Fruit fly (Drosophila melanogaster) whole organism, embryonic: Measurements from ENCODE around the gene ND-B18.

ENCODE experiments used
- Ada2b ChIP-seq: fragments of 200-800 bp; sonication (Bioruptor generic); IDR thresholded peaks from 2 replicates; pipeline ENCODE4 v1.3.6; 2022; ENCODE audit warnings: missing biosample characterization, missing genetic modification characterization
- Atf-2 ChIP-seq: fragments of 200-800 bp; sonication (Bioruptor generic); optimal IDR thresholded peaks from 2 replicates; lab custom pipeline; 2016; ENCODE audit warnings: missing biosample characterization, missing genetic modification characterization
- B-H2 ChIP-seq: fragments of 200-800 bp; sonication (Bioruptor generic); optimal IDR thresholded peaks from 2 replicates; lab custom pipeline; 2018; ENCODE audit warnings: missing biosample characterization, mild to moderate bottlenecking, missing genetic modification characterization
- BEAF-32 ChIP-seq: fragments of 200-800 bp; sonication (Bioruptor generic); optimal IDR thresholded peaks from 3 replicates; lab custom pipeline; 2017; ENCODE audit warnings: missing biosample characterization, missing genetic modification characterization, mild to moderate bottlenecking, moderate library complexity, missing genetic modification reagents
- Bgb ChIP-seq: fragments of 200-800 bp; sonication (Bioruptor generic); IDR thresholded peaks from 2 replicates; pipeline ENCODE4 v1.3.6; 2022; ENCODE audit warnings: missing biosample characterization, missing genetic modification characterization; ENCODE audit not compliant: partially characterized antibody
- CG10462 ChIP-seq: fragments of 200-800 bp; sonication (Bioruptor generic); optimal IDR thresholded peaks from 2 replicates; lab custom pipeline; 2016; ENCODE audit warnings: missing biosample characterization, missing genetic modification characterization
- CG11696 ChIP-seq: fragments of 200-800 bp; sonication (Bioruptor generic); IDR thresholded peaks from 2 replicates; pipeline ENCODE4 v1.3.6; 2022; ENCODE audit warnings: missing biosample characterization, missing genetic modification characterization
- CG12104 ChIP-seq: fragments of 200-800 bp; sonication (Bioruptor generic); optimal IDR thresholded peaks from 3 replicates; lab custom pipeline; 2016; ENCODE audit warnings: missing biosample characterization, missing genetic modification characterization
- CG12155 ChIP-seq: fragments of 200-800 bp; sonication (Bioruptor generic); optimal IDR thresholded peaks from 3 replicates; lab custom pipeline; 2016; ENCODE audit warnings: missing biosample characterization, missing genetic modification characterization
- CG14710 ChIP-seq: fragments of 200-800 bp; sonication (Bioruptor generic); optimal IDR thresholded peaks from 3 replicates; lab custom pipeline; 2019; ENCODE audit warnings: missing biosample characterization, mild to moderate bottlenecking, missing genetic modification characterization, moderate library complexity
- CG1602 ChIP-seq: fragments of 200-800 bp; sonication (Bioruptor generic); optimal IDR thresholded peaks from 3 replicates; lab custom pipeline; 2016; ENCODE audit warnings: missing biosample characterization, missing genetic modification characterization
- CG1647 ChIP-seq: fragments of 200-800 bp; sonication (Bioruptor generic); optimal IDR thresholded peaks from 3 replicates; lab custom pipeline; 2016; ENCODE audit warnings: missing biosample characterization, missing genetic modification characterization
- CG17328 ChIP-seq: fragments of 200-800 bp; sonication (Bioruptor generic); IDR thresholded peaks from 2 replicates; pipeline ENCODE4 v1.3.6; 2022; ENCODE audit warnings: missing biosample characterization, missing genetic modification characterization
- CG2129 ChIP-seq: fragments of 200-800 bp; sonication (Bioruptor generic); IDR thresholded peaks from 2 replicates; pipeline ENCODE4 v1.3.6; 2022; ENCODE audit warnings: missing biosample characterization, missing genetic modification characterization; ENCODE audit not compliant: partially characterized antibody
- CG3163 ChIP-seq: fragments of 200-800 bp; sonication (Bioruptor generic); optimal IDR thresholded peaks from 3 replicates; lab custom pipeline; 2016; ENCODE audit warnings: missing biosample characterization, missing genetic modification characterization
- CG32532 ChIP-seq: fragments of 200-800 bp; sonication (Bioruptor generic); IDR thresholded peaks from 2 replicates; pipeline ENCODE4 v1.3.6; 2022; ENCODE audit warnings: missing biosample characterization, missing genetic modification characterization
- CG32772 ChIP-seq: fragments of 200-800 bp; sonication (Bioruptor generic); IDR thresholded peaks from 2 replicates; pipeline ENCODE4 v1.3.6; 2022; ENCODE audit warnings: missing biosample characterization, missing genetic modification characterization
- CG33557 ChIP-seq: fragments of 200-800 bp; sonication (Bioruptor generic); optimal IDR thresholded peaks from 2 replicates; lab custom pipeline; 2019; ENCODE audit warnings: missing biosample characterization, mild to moderate bottlenecking, missing genetic modification characterization, moderate library complexity
- CG5180 ChIP-seq: fragments of 200-800 bp; sonication (Bioruptor generic); optimal IDR thresholded peaks from 3 replicates; lab custom pipeline; 2017; ENCODE audit warnings: missing biosample characterization, missing genetic modification characterization, mild to moderate bottlenecking, moderate library complexity, missing genetic modification reagents
- CG7357 ChIP-seq: fragments of 200-800 bp; sonication (Bioruptor generic); IDR thresholded peaks from 3 replicates; pipeline ENCODE4 v1.3.6; 2022; ENCODE audit warnings: missing biosample characterization, missing genetic modification characterization
- CG8290 ChIP-seq, 3 experiments: fragments of 200-800 bp; sonication (Bioruptor generic); optimal IDR thresholded peaks; 2 replicates each; lab custom pipeline; 2016 to 2019; ENCODE audit warnings: missing biosample characterization in 3 of 3, missing genetic modification characterization in 3 of 3, mild to moderate bottlenecking in 2 of 3, moderate library complexity in 1 of 3
- CG8388 ChIP-seq: fragments of 200-800 bp; sonication (Bioruptor generic); optimal IDR thresholded peaks from 2 replicates; lab custom pipeline; 2019; ENCODE audit warnings: missing biosample characterization, mild to moderate bottlenecking, missing genetic modification characterization, moderate library complexity
- Chrac-16 ChIP-seq: fragments of 200-800 bp; sonication (Bioruptor generic); optimal IDR thresholded peaks from 3 replicates; lab custom pipeline; 2016; ENCODE audit warnings: missing biosample characterization, missing genetic modification characterization
- CrebB ChIP-seq: fragments of 200-800 bp; sonication (Bioruptor generic); optimal IDR thresholded peaks from 3 replicates; lab custom pipeline; 2018; ENCODE audit warnings: missing biosample characterization, mild to moderate bottlenecking, missing genetic modification characterization
- Doc2 ChIP-seq: fragments of 200-800 bp; sonication (Bioruptor generic); IDR thresholded peaks from 2 replicates; pipeline ENCODE4 v1.3.6; 2022; ENCODE audit warnings: missing biosample characterization, missing genetic modification characterization
- Gug ChIP-seq: fragments of 200-800 bp; sonication (Bioruptor generic); IDR thresholded peaks from 4 replicates; pipeline ENCODE4 v1.3.6; 2022; ENCODE audit warnings: missing biosample characterization, missing genetic modification characterization
- Hand ChIP-seq: fragments of 200-800 bp; sonication (Bioruptor generic); optimal IDR thresholded peaks from 2 replicates; lab custom pipeline; 2017; ENCODE audit warnings: mild to moderate bottlenecking, missing biosample characterization, missing genetic modification reagents, missing genetic modification characterization
- Myb ChIP-seq: fragments of 200-800 bp; sonication (Bioruptor generic); optimal IDR thresholded peaks from 2 replicates; lab custom pipeline; 2016; ENCODE audit warnings: missing biosample characterization, missing genetic modification characterization
- NFAT ChIP-seq: fragments of 200-800 bp; sonication (Bioruptor generic); IDR thresholded peaks from 2 replicates; pipeline ENCODE4 v1.3.6; 2022; ENCODE audit warnings: missing biosample characterization, missing genetic modification characterization
- Neu2 ChIP-seq: fragments of 200-800 bp; sonication (Bioruptor generic); optimal IDR thresholded peaks from 3 replicates; lab custom pipeline; 2016; ENCODE audit warnings: missing biosample characterization, missing genetic modification characterization, borderline replicate concordance
- Oli ChIP-seq: fragments of 200-800 bp; sonication (Bioruptor generic); optimal IDR thresholded peaks from 2 replicates; lab custom pipeline; 2018; ENCODE audit warnings: missing biosample characterization, mild to moderate bottlenecking, missing genetic modification characterization, moderate library complexity
- Rx ChIP-seq: fragments of 200-800 bp; sonication (Bioruptor generic); IDR thresholded peaks from 2 replicates; pipeline ENCODE4 v1.3.6; 2022; ENCODE audit warnings: missing biosample characterization, missing genetic modification characterization
- Sry-β ChIP-seq: fragments of 200-800 bp; sonication (Bioruptor generic); optimal IDR thresholded peaks from 2 replicates; lab custom pipeline; 2018; ENCODE audit warnings: missing biosample characterization, mild to moderate bottlenecking, missing genetic modification characterization, moderate library complexity
- Stat92E ChIP-seq, 3 experiments: fragments of >200 bp in 2 of 3; fragments of 200-800 bp in 1 of 3; sonication (Bioruptor generic) in 1 of 3; optimal IDR thresholded peaks; 2 replicates each; lab custom pipeline; 2017 to 2019; ENCODE audit warnings: missing biosample characterization in 3 of 3, missing genetic modification characterization in 3 of 3, mild to moderate bottlenecking in 1 of 3, moderate library complexity in 1 of 3
- az2 ChIP-seq: fragments of 200-800 bp; sonication (Bioruptor generic); optimal IDR thresholded peaks from 3 replicates; lab custom pipeline; 2016; ENCODE audit warnings: missing biosample characterization, missing genetic modification characterization
- cato ChIP-seq: fragments of 200-800 bp; sonication (Bioruptor generic); optimal IDR thresholded peaks from 2 replicates; lab custom pipeline; 2016; ENCODE audit warnings: missing biosample characterization, missing genetic modification characterization, borderline replicate concordance
- crc ChIP-seq: fragments of 200-800 bp; sonication (Bioruptor generic); optimal IDR thresholded peaks from 2 replicates; lab custom pipeline; 2016; ENCODE audit warnings: missing biosample characterization, missing genetic modification characterization
- en ChIP-seq: fragments of 200-800 bp; sonication (Bioruptor generic); optimal IDR thresholded peaks from 2 replicates; lab custom pipeline; 2016; ENCODE audit warnings: missing biosample characterization, missing genetic modification characterization
- gsb ChIP-seq: fragments of 200-800 bp; sonication (Bioruptor generic); IDR thresholded peaks from 2 replicates; pipeline ENCODE4 v1.3.6; 2022; ENCODE audit warnings: missing biosample characterization, missing genetic modification characterization
- gt ChIP-seq: fragments of 200-800 bp; sonication (Bioruptor generic); IDR thresholded peaks from 2 replicates; pipeline ENCODE4 v1.3.6; 2022; ENCODE audit warnings: missing biosample characterization, missing genetic modification characterization
- ind ChIP-seq: fragments of 200-800 bp; sonication (Bioruptor generic); optimal IDR thresholded peaks from 3 replicates; lab custom pipeline; 2016; ENCODE audit warnings: missing biosample characterization, missing genetic modification characterization
- luna ChIP-seq: fragments of 200-800 bp; sonication (Bioruptor generic); optimal IDR thresholded peaks from 2 replicates; lab custom pipeline; 2016; ENCODE audit warnings: missing biosample characterization, missing genetic modification characterization
- nom ChIP-seq: fragments of 200-800 bp; sonication (Bioruptor generic); optimal IDR thresholded peaks from 2 replicates; lab custom pipeline; 2017; ENCODE audit warnings: missing biosample characterization, missing genetic modification characterization, mild to moderate bottlenecking, moderate library complexity, missing genetic modification reagents
- sim ChIP-seq: fragments of 200-800 bp; sonication (Bioruptor generic); IDR thresholded peaks from 2 replicates; pipeline ENCODE4 v1.3.6; 2022; ENCODE audit warnings: missing biosample characterization, missing genetic modification characterization
- slp2 ChIP-seq: fragments of 200-800 bp; sonication (Bioruptor generic); optimal IDR thresholded peaks from 2 replicates; lab custom pipeline; 2016; ENCODE audit warnings: missing biosample characterization, missing genetic modification characterization
- sna ChIP-seq: fragments of 200-800 bp; sonication (Bioruptor generic); IDR thresholded peaks from 2 replicates; pipeline ENCODE4 v1.3.6; 2022; ENCODE audit warnings: missing biosample characterization, missing genetic modification characterization; ENCODE audit not compliant: partially characterized antibody
- tap ChIP-seq: fragments of 200-800 bp; optimal IDR thresholded peaks from 3 replicates; lab custom pipeline; 2019; ENCODE audit warnings: missing biosample characterization, mild to moderate bottlenecking, missing genetic modification characterization, moderate library complexity
- tup ChIP-seq: fragments of 200-800 bp; sonication (Bioruptor generic); optimal IDR thresholded peaks from 2 replicates; lab custom pipeline; 2016; ENCODE audit warnings: missing biosample characterization, mild to moderate bottlenecking, missing genetic modification characterization, moderate library complexity
- unc-4 ChIP-seq: fragments of 200-800 bp; sonication (Bioruptor generic); IDR thresholded peaks from 2 replicates; pipeline ENCODE4 v1.3.6; 2022; ENCODE audit warnings: missing biosample characterization, missing genetic modification characterization; ENCODE audit not compliant: partially characterized antibody

Gene ND-B18

dm6 chrX:15063404-15064062 lies at the start of gene ND-B18, which contains the start of gene hiw (continued):
- TF ChIP-seq Doc2 (GFP tag; lab: Robert Waterston, UW) (no peak), nom (GFP tag; lab: Kevin White, UChicago) (no peak), Gug (GFP tag; lab: Robert Waterston, UW) (no peak), CG32532 (GFP tag; lab: Robert Waterston, UW) (no peak), CrebB (no peak), sna (GFP tag; lab: Robert Waterston, UW) (0 out of 2 replicates have a peak, but pooled peaks have one; percentile 22), CG1602 (no peak), CG33557 (no peak), CG11696 (GFP tag; lab: Robert Waterston, UW) (no peak), en (no peak), gsb (GFP tag; lab: Robert Waterston, UW) (no peak), CG32772 (no peak), cato (GFP tag; lab: Kevin White, UChicago) (no peak), CG2129 (GFP tag; lab: Robert Waterston, UW) (no peak), Bgb (GFP tag; lab: Robert Waterston, UW) (no peak; the same call in none of the 2 replicates), Rx (GFP tag; lab: Robert Waterston, UW) (no peak), CG8290 (GFP tag; optimal IDR thresholded peaks at IDR 0.05; lab: Kevin White, UChicago) (peak; percentile 13), CG8290 (tag; optimal IDR thresholded peaks at IDR 0.05; lab: Kevin White, UChicago) (no peak), CG8388 (GFP tag; lab: Kevin White, UChicago) (no peak), Chrac-16 (GFP tag; lab: Kevin White, UChicago) (no peak), CG5180 (GFP tag; lab: Kevin White, UChicago) (no peak), Atf-2 (GFP tag; lab: Kevin White, UChicago) (no peak), CG1647 (GFP tag; lab: Kevin White, UChicago) (peak; percentile 38), az2 (GFP tag; lab: Kevin White, UChicago) (no peak), Myb (GFP tag; lab: Kevin White, UChicago) (peak; percentile 95), tup (GFP tag; lab: Kevin White, UChicago) (no peak), gt (GFP tag; lab: Robert Waterston, UW) (no peak), sim (GFP tag; lab: Robert Waterston, UW) (no peak), CG17328 (GFP tag; lab: Robert Waterston, UW) (0 out of 2 replicates have a peak, but pooled peaks have one; percentile 22), CG12155 (GFP tag; lab: Kevin White, UChicago) (peak; percentile 11), Neu2 (GFP tag; lab: Kevin White, UChicago) (no peak), CG12104 (GFP tag; lab: Kevin White, UChicago) (peak; percentile 30), slp2 (GFP tag; lab: Kevin White, UChicago) (peak; percentile 24), Hand (no peak), NFAT (no peak), CG14710 (tag; lab: Kevin White, UChicago) (peak; percentile 46), Stat92E (GFP tag; optimal IDR thresholded peaks at IDR 0.05; lab: Kevin White, UChicago) (no peak), CG10462 (no peak), Oli (no peak), ind (GFP tag; lab: Kevin White, UChicago) (peak; percentile 26), unc-4 (GFP tag; lab: Robert Waterston, UW) (no peak), B-H2 (peak; percentile 43), tap (tag; lab: Kevin White, UChicago) (no peak), Sry-β (peak; percentile 72), CG7357 (GFP tag; lab: Robert Waterston, UW) (no peak), CG3163 (no peak), BEAF-32 (GFP tag; lab: Kevin White, UChicago) (peak; percentile 36), crc (GFP tag; lab: Kevin White, UChicago) (no peak), Ada2b (GFP tag; lab: Robert Waterston, UW) (no peak), luna (GFP tag; lab: Kevin White, UChicago) (no peak)
